Worm (Caenorhabditis elegans) whole organism, L4 larva: Measurements from ENCODE around the gene cgt-1.
A peak's percentile ranks its signal among the peaks of the same experiment; 100 is the strongest.

ENCODE experiments used
- D1046.2 ChIP-seq: fragments of 200-800 bp; sonication (Bioruptor generic); IDR thresholded peaks from 2 replicates; pipeline ENCODE4 v1.3.6; 2022; ENCODE audit warnings: missing genetic modification characterization, missing compliant biosample characterization
- R02D3.7 ChIP-seq: fragments of 150-350 bp; sonication (generic microtip); optimal IDR thresholded peaks from 3 replicates; lab custom pipeline; 2014; ENCODE audit warnings: missing biosample characterization, missing genetic modification characterization
- T20F7.1 ChIP-seq: fragments of 200-800 bp; sonication (Bioruptor generic); optimal IDR thresholded peaks from 2 replicates; lab custom pipeline; 2018; ENCODE audit warnings: mild to moderate bottlenecking, missing genetic modification characterization, missing compliant biosample characterization
- T26A8.4 ChIP-seq: fragments of 200-800 bp; sonication (Bioruptor generic); IDR thresholded peaks from 2 replicates; pipeline ENCODE4 v1.3.6; 2022; ENCODE audit warnings: missing genetic modification characterization, missing compliant biosample characterization
- Y48G9A.11 ChIP-seq: fragments of 200-800 bp; sonication (Bioruptor generic); IDR thresholded peaks from 2 replicates; pipeline ENCODE4 v1.3.6; 2022; ENCODE audit warnings: missing genetic modification reagents, missing genetic modification characterization, missing compliant biosample characterization
- Y5F2A.4 ChIP-seq: fragments of 200-800 bp; sonication (Bioruptor generic); optimal IDR thresholded peaks from 2 replicates; lab custom pipeline; 2018; ENCODE audit warnings: mild to moderate bottlenecking, missing genetic modification characterization, missing compliant biosample characterization
- Y75B8A.6 ChIP-seq: fragments of 200-800 bp; sonication (Bioruptor generic); IDR thresholded peaks from 2 replicates; pipeline ENCODE4 v1.3.6; 2022; ENCODE audit warnings: missing genetic modification reagents, missing genetic modification characterization, missing compliant biosample characterization
- arid-1 ChIP-seq: fragments of 200-800 bp; sonication (Bioruptor generic); conservative IDR thresholded peaks from 2 replicates; pipeline ENCODE4 v1.3.6; 2022; ENCODE audit warnings: missing genetic modification reagents, missing genetic modification characterization, missing compliant biosample characterization
- ceh-20 ChIP-seq: fragments of 200-800 bp; sonication (Bioruptor generic); IDR thresholded peaks from 2 replicates; pipeline ENCODE4 v1.3.6; 2022; ENCODE audit warnings: missing genetic modification reagents, missing genetic modification characterization, missing compliant biosample characterization
- ceh-28 ChIP-seq: fragments of 150-350 bp; optimal IDR thresholded peaks from 2 replicates; lab custom pipeline; 2014; ENCODE audit warnings: missing biosample characterization, missing genetic modification reagents, missing genetic modification characterization
- daf-12 ChIP-seq: fragments of 150-350 bp; optimal IDR thresholded peaks from 2 replicates; lab custom pipeline; 2014; ENCODE audit warnings: missing biosample characterization, missing genetic modification reagents, missing genetic modification characterization
- dmd-6 ChIP-seq: fragments of 200-800 bp; sonication (Bioruptor generic); IDR thresholded peaks from 2 replicates; pipeline ENCODE4 v1.3.6; 2022; ENCODE audit warnings: missing genetic modification reagents, missing genetic modification characterization, missing compliant biosample characterization
- dmd-8 ChIP-seq: fragments of 200-800 bp; sonication (Bioruptor generic); IDR thresholded peaks from 2 replicates; pipeline ENCODE4 v1.3.6; 2022; ENCODE audit warnings: missing genetic modification characterization, missing compliant biosample characterization
- dpl-1 ChIP-seq: fragments of 150-350 bp; optimal IDR thresholded peaks from 2 replicates; lab custom pipeline; 2014; ENCODE audit warnings: missing biosample characterization, missing genetic modification reagents, missing genetic modification characterization
- gei-8 ChIP-seq: fragments of 200-800 bp; sonication (Bioruptor generic); optimal IDR thresholded peaks from 2 replicates; lab custom pipeline; 2018; ENCODE audit warnings: mild to moderate bottlenecking, missing genetic modification characterization, missing compliant biosample characterization
- hlh-11 ChIP-seq: fragments of 200-800 bp; sonication (Bioruptor generic); optimal IDR thresholded peaks from 2 replicates; lab custom pipeline; 2018; ENCODE audit warnings: mild to moderate bottlenecking, missing genetic modification characterization, missing compliant biosample characterization
- hlh-30 ChIP-seq: sonication (generic microtip); optimal IDR thresholded peaks from 2 replicates; lab custom pipeline; 2017; ENCODE audit warnings: antibody characterized with exemption, mild to moderate bottlenecking, missing genetic modification characterization, missing compliant biosample characterization; ENCODE audit not compliant: insufficient read depth
- lin-1 ChIP-seq: fragments of 200-800 bp; sonication (Bioruptor generic); IDR thresholded peaks from 2 replicates; pipeline ENCODE4 v1.3.6; 2022; ENCODE audit warnings: missing genetic modification reagents, missing genetic modification characterization, missing compliant biosample characterization
- lin-13 ChIP-seq: fragments of 150-350 bp; optimal IDR thresholded peaks from 2 replicates; lab custom pipeline; 2014; ENCODE audit warnings: missing biosample characterization, missing genetic modification reagents, missing genetic modification characterization
- lin-15B ChIP-seq: fragments of 150-350 bp; sonication (generic microtip); optimal IDR thresholded peaks from 3 replicates; lab custom pipeline; 2014; ENCODE audit warnings: missing biosample characterization, missing genetic modification characterization
- lir-3 ChIP-seq: sonication (generic microtip); optimal IDR thresholded peaks from 2 replicates; lab custom pipeline; 2016; ENCODE audit warnings: mild to moderate bottlenecking, missing genetic modification characterization, missing compliant biosample characterization
- madf-5 ChIP-seq, 2 experiments: fragments of 200-800 bp; sonication (Bioruptor generic); IDR thresholded peaks; 2 replicates each; pipeline ENCODE4 v1.3.6; 2022; ENCODE audit warnings: missing compliant biosample characterization in 2 of 2, missing genetic modification characterization in 2 of 2
- madf-9 ChIP-seq: fragments of 200-800 bp; sonication (Bioruptor generic); conservative IDR thresholded peaks from 2 replicates; pipeline ENCODE4 v1.3.6; 2022; ENCODE audit warnings: missing genetic modification reagents, missing genetic modification characterization, missing compliant biosample characterization
- mdl-1 ChIP-seq, 2 experiments: fragments of 150-350 bp in 1 of 2; sonication (generic microtip) in 1 of 2; optimal IDR thresholded peaks; 2 replicates each; lab custom pipeline; 2014 to 2017; ENCODE audit warnings: missing biosample characterization in 2 of 2, missing genetic modification characterization in 2 of 2
- nhr-28 ChIP-seq: fragments of 150-350 bp; optimal IDR thresholded peaks from 2 replicates; lab custom pipeline; 2014; ENCODE audit warnings: missing biosample characterization, missing genetic modification characterization
- pha-4 ChIP-seq, 2 experiments: fragments of 150-350 bp in 1 of 2; fragments of 200-800 bp in 1 of 2; sonication (Bioruptor generic) in 1 of 2; IDR thresholded peaks in 1 of 2; optimal IDR thresholded peaks in 1 of 2; 2 replicates each; pipeline versions ENCODE4 v1.3.6 to Lab custom; 2014 to 2022; ENCODE audit warnings: missing genetic modification characterization in 2 of 2, missing genetic modification reagents in 2 of 2, missing biosample characterization in 1 of 2, missing compliant biosample characterization in 1 of 2
- rbr-2 ChIP-seq: sonication (generic microtip); optimal IDR thresholded peaks from 2 replicates; lab custom pipeline; 2016; ENCODE audit warnings: missing genotype, missing genetic modification characterization, missing compliant biosample characterization
- set-16 ChIP-seq: fragments of 200-800 bp; sonication (Bioruptor generic); IDR thresholded peaks from 2 replicates; pipeline ENCODE4 v1.3.6; 2022; ENCODE audit warnings: missing genetic modification reagents, missing genetic modification characterization, missing compliant biosample characterization
- skn-1 ChIP-seq: fragments of 150-350 bp; optimal IDR thresholded peaks from 2 replicates; lab custom pipeline; 2014; ENCODE audit warnings: missing biosample characterization, missing genetic modification characterization
- spr-1 ChIP-seq: sonication (generic microtip); optimal IDR thresholded peaks from 2 replicates; lab custom pipeline; 2016; ENCODE audit warnings: mild to moderate bottlenecking, missing genetic modification characterization, missing compliant biosample characterization
- spr-3 ChIP-seq: fragments of 200-800 bp; sonication (Bioruptor generic); optimal IDR thresholded peaks from 2 replicates; lab custom pipeline; 2018; ENCODE audit warnings: mild to moderate bottlenecking, missing genetic modification characterization, missing compliant biosample characterization
- unc-39 ChIP-seq: sonication (generic microtip); optimal IDR thresholded peaks from 2 replicates; lab custom pipeline; 2017; ENCODE audit warnings: missing biosample characterization, missing genetic modification characterization
- unc-62 ChIP-seq, 3 experiments: fragments of 150-350 bp in 1 of 3; sonication (generic microtip); optimal IDR thresholded peaks in 2 of 3; peaks in 1 of 3; 1 replicate in 1 of 3; 2 replicates in 2 of 3; lab custom pipeline; 2014 to 2017; ENCODE audit warnings: missing biosample characterization in 3 of 3, missing genetic modification characterization in 3 of 3, missing genetic modification reagents in 3 of 3, missing genotype in 1 of 3
- zfp-2 ChIP-seq: sonication (generic microtip); optimal IDR thresholded peaks from 2 replicates; lab custom pipeline; 2016; ENCODE audit warnings: mild to moderate bottlenecking, missing genetic modification characterization, missing compliant biosample characterization
- zip-2 ChIP-seq: fragments of 150-350 bp; optimal IDR thresholded peaks from 2 replicates; lab custom pipeline; 2014; ENCODE audit warnings: missing biosample characterization, missing genetic modification characterization

cgt-1 gene

DNA sequence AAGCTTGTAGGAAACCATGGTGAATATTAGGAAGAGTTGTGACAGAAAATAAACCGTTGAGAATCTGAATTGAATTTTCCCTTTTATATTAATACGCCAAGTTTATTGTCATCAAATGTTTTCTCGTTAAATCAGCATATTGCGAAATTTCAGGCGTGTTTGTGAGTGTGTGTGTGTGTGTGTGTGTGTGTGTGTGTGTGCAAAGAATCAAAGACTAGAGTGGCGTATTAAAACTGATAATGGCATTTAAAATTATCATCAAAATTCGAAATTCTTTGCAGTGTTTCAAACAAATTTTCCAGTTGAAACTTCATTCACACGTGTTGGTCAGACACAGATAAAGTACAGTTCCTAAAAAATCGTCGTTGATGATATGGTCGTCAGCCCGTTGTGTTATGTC is 27.3 kb upstream of the cgt-1 start, which contains the start of gene gst-38 (continued):
- TF ChIP-seq ceh-20 (GFP tag; lab: Robert Waterston, UW), result no peak
- no peak for TF ChIP-seq Y48G9A.11 (GFP tag; lab: Robert Waterston, UW)
- TF ChIP-seq nhr-28 (tag; lab: Kevin White, UChicago), result peak; percentile 71
- TF ChIP-seq Y5F2A.4 (GFP tag; lab: Kevin White, UChicago), result no peak
- TF ChIP-seq dmd-8 (GFP tag; lab: Robert Waterston, UW), result no peak
- peak; percentile 32 for TF ChIP-seq hlh-11 (tag; lab: Kevin White, UChicago)
- TF ChIP-seq hlh-30 (tag; lab: Kevin White, UChicago), result no peak

DNA sequence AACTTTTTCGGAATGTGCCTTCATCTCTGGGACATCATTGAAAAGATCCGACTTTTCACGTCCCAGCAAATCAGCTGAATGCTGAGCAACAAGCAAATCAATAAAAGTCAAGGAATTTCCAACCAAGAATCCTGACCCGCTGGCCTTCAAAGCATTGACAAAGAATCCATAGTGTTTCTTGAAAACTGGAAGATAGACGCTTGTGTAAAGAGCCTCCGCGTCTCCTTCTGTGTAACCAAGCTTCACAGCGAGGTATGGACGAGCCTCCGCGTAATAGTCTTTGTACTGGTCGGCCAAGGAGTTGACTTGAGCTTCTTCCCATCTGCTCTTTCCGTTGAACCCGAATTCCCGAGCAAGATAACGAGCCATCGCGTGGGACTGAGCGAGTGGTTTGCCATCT is 26.7 kb upstream of the cgt-1 start:
- no peak for TF ChIP-seq dmd-8 (GFP tag; lab: Robert Waterston, UW)
- TF ChIP-seq unc-62 (GFP tag; optimal IDR thresholded peaks at IDR 0.05 in 1 of 2; lab: Kevin White, UChicago), result peak in 1 of 2 experiments; percentile 92
- TF ChIP-seq unc-62 (tag; optimal IDR thresholded peaks at IDR 0.05; lab: Kevin White, UChicago), result no peak
- no peak for TF ChIP-seq dpl-1

DNA sequence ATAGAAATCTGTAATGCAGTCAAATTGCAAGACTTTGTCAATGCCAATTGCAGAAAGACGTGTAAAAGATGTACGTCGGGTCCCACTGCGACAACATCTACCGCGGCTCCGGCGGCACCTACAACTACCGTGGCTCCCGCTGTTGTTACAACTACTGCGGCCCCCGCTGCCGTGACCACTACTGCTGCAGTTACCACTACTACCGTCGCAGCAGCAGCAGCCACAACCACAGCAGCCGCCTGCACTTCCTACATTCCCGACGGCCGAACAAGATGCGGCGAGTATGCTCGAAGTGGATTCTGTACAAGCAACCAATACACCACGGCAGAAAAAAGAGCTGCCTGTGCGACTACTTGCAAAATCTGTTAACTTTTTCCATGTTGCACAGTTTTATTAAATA is 26.1 kb upstream of the cgt-1 start:
- TF ChIP-seq dmd-8 (GFP tag; lab: Robert Waterston, UW) (0 out of 2 replicates have a peak, but pooled peaks have one; percentile 23), set-16 (GFP tag; lab: Robert Waterston, UW) (peak; percentile 57), madf-5 (GFP tag; IDR thresholded peaks at IDR 0.05; lab: Robert Waterston, UW) (no peak), arid-1 (GFP tag; lab: Robert Waterston, UW) (no peak)

DNA sequence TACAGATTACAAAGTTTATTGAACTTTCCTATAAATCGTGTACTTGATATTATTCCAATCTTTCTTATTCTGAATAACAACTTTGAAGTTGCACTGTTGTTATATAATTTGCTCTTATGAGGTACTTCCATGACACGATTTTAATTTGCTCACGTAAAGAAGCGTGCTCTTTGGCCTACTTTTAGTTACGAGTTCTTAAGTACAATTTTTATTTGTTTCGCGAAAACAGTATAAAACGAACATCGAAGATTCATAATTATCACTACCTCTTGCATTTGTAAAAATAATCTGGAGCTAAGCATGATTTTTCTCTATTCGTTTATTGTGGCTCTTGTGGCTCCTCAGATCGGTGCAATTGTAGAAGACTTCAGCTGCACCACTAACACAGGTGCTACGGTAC is 25.1 kb upstream of the cgt-1 start, which contains the start of gene F35E8.7:
Gene F35E8.7, plus strand, starts transcription at position 301 of the 400 bp plus-strand sequence.
- TF ChIP-seq skn-1 (no peak), lin-13 (GFP tag; lab: Kevin White, UChicago) (no peak), dmd-8 (GFP tag; lab: Robert Waterston, UW) (no peak), lin-15B (no peak), ceh-28 (tag; lab: Kevin White, UChicago) (no peak), unc-62 (GFP tag; optimal IDR thresholded peaks at IDR 0.05 in 1 of 2; lab: Kevin White, UChicago) (no peak), unc-62 (tag; optimal IDR thresholded peaks at IDR 0.05; lab: Kevin White, UChicago) (no peak), T20F7.1 (no peak), zfp-2 (no peak), pha-4 (GFP tag; IDR thresholded peaks at IDR 0.05; lab: Robert Waterston, UW) (no peak), pha-4 (tag; optimal IDR thresholded peaks at IDR 0.05; lab: Kevin White, UChicago) (no peak), zip-2 (no peak), madf-9 (no peak), R02D3.7 (no peak), daf-12 (tag; lab: Kevin White, UChicago) (no peak), lin-1 (GFP tag; lab: Robert Waterston, UW) (no peak), T26A8.4 (no peak), nhr-28 (tag; lab: Kevin White, UChicago) (no peak), mdl-1 (tag; optimal IDR thresholded peaks at IDR 0.05; lab: Kevin White, UChicago) (no peak)

DNA sequence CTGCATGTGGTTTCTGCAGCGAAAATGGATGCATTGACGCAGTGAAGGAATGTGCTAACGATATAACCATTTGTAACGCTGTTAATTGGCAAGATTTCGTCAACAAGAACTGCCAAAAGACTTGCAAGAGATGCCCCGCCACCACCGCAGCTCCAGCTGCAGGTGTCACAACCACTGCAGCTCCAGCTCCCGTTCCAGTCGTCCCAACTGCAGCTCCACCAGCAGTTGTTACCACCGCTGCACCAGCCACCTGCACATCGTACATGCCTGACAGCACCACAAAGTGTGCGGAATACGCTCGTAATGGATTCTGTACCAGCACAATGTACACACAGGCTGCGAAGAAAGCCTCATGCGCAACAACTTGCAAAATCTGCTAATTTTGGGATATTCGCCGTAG is 24.0 kb upstream of the cgt-1 start:
- TF ChIP-seq spr-1 (no peak), set-16 (GFP tag; lab: Robert Waterston, UW) (peak; percentile 58)

DNA sequence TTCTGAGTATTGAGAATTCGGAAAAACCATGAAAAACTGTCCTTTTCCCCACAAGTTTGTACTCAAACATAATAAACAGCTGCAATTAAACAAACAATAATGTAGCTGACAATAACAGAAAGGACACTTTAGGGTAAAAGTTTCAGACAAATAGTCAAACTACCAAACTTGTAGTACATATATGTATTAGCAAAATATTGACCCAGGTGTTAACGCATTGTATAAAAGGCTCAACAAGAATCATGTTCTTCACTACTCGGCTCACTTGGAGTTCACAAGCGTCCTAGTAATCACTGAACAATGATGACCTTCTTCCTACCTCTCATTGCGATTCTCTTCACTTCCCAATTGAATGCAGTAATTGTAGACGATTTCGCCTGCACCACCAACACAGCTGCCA is 23.2 kb upstream of the cgt-1 start, which contains the start of gene F35E8.6:
Gene F35E8.6, plus strand, starts transcription at position 301 of the 400 bp plus-strand sequence.
- TF ChIP-seq skn-1 (no peak), spr-3 (GFP tag; lab: Kevin White, UChicago) (no peak), lin-13 (GFP tag; lab: Kevin White, UChicago) (no peak), zip-2 (no peak), Y75B8A.6 (no peak), rbr-2 (no peak), dmd-6 (GFP tag; lab: Robert Waterston, UW) (no peak), D1046.2 (GFP tag; lab: Robert Waterston, UW) (no peak), gei-8 (GFP tag; lab: Kevin White, UChicago) (no peak), lir-3 (tag; lab: Kevin White, UChicago) (no peak), ceh-20 (GFP tag; lab: Robert Waterston, UW) (no peak), unc-39 (tag; lab: Kevin White, UChicago) (no peak)
